Comparison of ENCODE assay signal across 1 fruit fly cellular context in genomic region chrX:2329312-2329711, dm6.
TF ChIP-seq lines count a peak whose summit lies in the region.

No protein-coding gene starts in this region.

TF ChIP-seq in whole organism, embryonic, 481 proteins besides CTCF, POLR2A, EP300 and RAD21 (continued from another document and continues in another):
- TF ChIP-seq CG2199 (GFP tag; IDR thresholded peaks at IDR 0.05; lab: Robert Waterston, UW) = 0 out of 3 replicates have a peak, but pooled peaks have one; percentile 66
- no peak for TF ChIP-seq amos (GFP tag; IDR thresholded peaks at IDR 0.05; lab: Robert Waterston, UW; ENCODE audit: partially characterized antibody)
- TF ChIP-seq Nf-YB (GFP tag; optimal IDR thresholded peaks at IDR 0.05; lab: Kevin White, UChicago) = peak; percentile 31
- no peak for TF ChIP-seq Tbp (GFP tag; optimal IDR thresholded peaks at IDR 0.05; lab: Kevin White, UChicago)
- peak; percentile 48 for TF ChIP-seq CG33213 (GFP tag; optimal IDR thresholded peaks at IDR 0.05; lab: Kevin White, UChicago)
- TF ChIP-seq exex (tag; optimal IDR thresholded peaks at IDR 0.05; lab: Kevin White, UChicago) = peak; percentile 2
- TF ChIP-seq CG6765 (GFP tag; optimal IDR thresholded peaks at IDR 0.05; lab: Kevin White, UChicago) = no peak
- no peak for TF ChIP-seq CG10274 (GFP tag; optimal IDR thresholded peaks at IDR 0.05; lab: Kevin White, UChicago)
- peak; percentile 39; the same call in 1 of the 2 replicates for TF ChIP-seq Gsc (GFP tag; IDR thresholded peaks at IDR 0.05; lab: Robert Waterston, UW)
- TF ChIP-seq CG13775 (GFP tag; optimal IDR thresholded peaks at IDR 0.05; lab: Kevin White, UChicago) = peak; percentile 56
- peak; percentile 62 for TF ChIP-seq CG2875 (GFP tag; optimal IDR thresholded peaks at IDR 0.05; lab: Kevin White, UChicago)
- TF ChIP-seq eve (GFP tag; optimal IDR thresholded peaks at IDR 0.05; lab: Kevin White, UChicago) = no peak
- TF ChIP-seq CG11696 (GFP tag; IDR thresholded peaks at IDR 0.05; lab: Robert Waterston, UW) = 0 out of 2 replicates have a peak, but pooled peaks have one; percentile 23
- TF ChIP-seq CG4820 (GFP tag; optimal IDR thresholded peaks at IDR 0.05; lab: Kevin White, UChicago) = peak; percentile 61
- peak; percentile 84 for TF ChIP-seq lilli (GFP tag; optimal IDR thresholded peaks at IDR 0.05; lab: Kevin White, UChicago)
- peak; percentile 42 for TF ChIP-seq CG1603 (tag; optimal IDR thresholded peaks at IDR 0.05; lab: Kevin White, UChicago)
- peak; percentile 53 for TF ChIP-seq CG3847 (GFP tag; IDR thresholded peaks at IDR 0.05; lab: Robert Waterston, UW)
- peak; percentile 2 for TF ChIP-seq nau (GFP tag; optimal IDR thresholded peaks at IDR 0.05; lab: Kevin White, UChicago)
- no peak for TF ChIP-seq stwl (tag; optimal IDR thresholded peaks at IDR 0.05; lab: Kevin White, UChicago)
- peak; percentile 55 for TF ChIP-seq ewg (GFP tag; optimal IDR thresholded peaks at IDR 0.05; lab: Kevin White, UChicago)
- peak; percentile 73 for TF ChIP-seq pnt (GFP tag; optimal IDR thresholded peaks at IDR 0.05; lab: Kevin White, UChicago)
- peak; percentile 90 for TF ChIP-seq row (GFP tag; IDR thresholded peaks at IDR 0.05; lab: Robert Waterston, UW)
- TF ChIP-seq sima (GFP tag; optimal IDR thresholded peaks at IDR 0.05; lab: Kevin White, UChicago) = no peak
- peak; percentile 69 to 82 for TF ChIP-seq Pdp1 (GFP tag; optimal IDR thresholded peaks at IDR 0.05; lab: Kevin White, UChicago)
- peak; percentile 81 to 88 for TF ChIP-seq dpn (GFP tag; optimal IDR thresholded peaks at IDR 0.05; lab: Kevin White, UChicago)
- peak; percentile 76 for TF ChIP-seq dmrt11E (tag; optimal IDR thresholded peaks at IDR 0.05; lab: Kevin White, UChicago)
- TF ChIP-seq CG11723 (GFP tag; optimal IDR thresholded peaks at IDR 0.05; lab: Kevin White, UChicago) = peak; percentile 36
- no peak for TF ChIP-seq tup (GFP tag; optimal IDR thresholded peaks at IDR 0.05; lab: Kevin White, UChicago)
- peak; percentile 6 for TF ChIP-seq Usf (GFP tag; optimal IDR thresholded peaks at IDR 0.05; lab: Kevin White, UChicago)
- TF ChIP-seq CG6175 (GFP tag; IDR thresholded peaks at IDR 0.05; lab: Robert Waterston, UW) = no peak
- peak; percentile 63 for TF ChIP-seq dimm (GFP tag; IDR thresholded peaks at IDR 0.05; lab: Robert Waterston, UW)
- TF ChIP-seq Myb (GFP tag; optimal IDR thresholded peaks at IDR 0.05; lab: Kevin White, UChicago) = peak; percentile 61
- peak; percentile 80 to 87 for TF ChIP-seq chif (GFP tag; optimal IDR thresholded peaks at IDR 0.05; lab: Kevin White, UChicago)
- TF ChIP-seq Ravus (GFP tag; IDR thresholded peaks at IDR 0.05; lab: Robert Waterston, UW) = no peak
- peak; percentile 37 for TF ChIP-seq eyg (GFP tag; optimal IDR thresholded peaks at IDR 0.05; lab: Kevin White, UChicago)
- TF ChIP-seq Dfd (GFP tag; optimal IDR thresholded peaks at IDR 0.05; lab: Kevin White, UChicago) = no peak
- peak; percentile 23 for TF ChIP-seq Sry-δ (GFP tag; optimal IDR thresholded peaks at IDR 0.05; lab: Kevin White, UChicago)
- TF ChIP-seq ro (GFP tag; IDR thresholded peaks at IDR 0.05; lab: Robert Waterston, UW) = peak; percentile 61; the same call in 1 of the 2 replicates
- TF ChIP-seq Aef1 (GFP tag; IDR thresholded peaks at IDR 0.05; lab: Robert Waterston, UW) = peak; percentile 57; the same call in 1 of the 3 replicates
- peak; percentile 83 for TF ChIP-seq CG30403 (GFP tag; optimal IDR thresholded peaks at IDR 0.05; lab: Kevin White, UChicago)
- TF ChIP-seq CG10209 (GFP tag; optimal IDR thresholded peaks at IDR 0.05; lab: Kevin White, UChicago) = peak; percentile 53
- no peak for TF ChIP-seq gt (GFP tag; IDR thresholded peaks at IDR 0.05; lab: Robert Waterston, UW)
- no peak for TF ChIP-seq wek (GFP tag; optimal IDR thresholded peaks at IDR 0.05; lab: Kevin White, UChicago)
- TF ChIP-seq CG12155 (GFP tag; optimal IDR thresholded peaks at IDR 0.05; lab: Kevin White, UChicago) = peak; percentile 73
- no peak for TF ChIP-seq hb (GFP tag; IDR thresholded peaks at IDR 0.05; lab: Robert Waterston, UW; ENCODE audit: partially characterized antibody)
- TF ChIP-seq CG15514 (GFP tag; optimal IDR thresholded peaks at IDR 0.05; lab: Kevin White, UChicago) = peak; percentile 26
- TF ChIP-seq CG5245 (GFP tag; optimal IDR thresholded peaks at IDR 0.05; lab: Kevin White, UChicago) = peak; percentile 51
- peak; percentile 83 for TF ChIP-seq CG13624 (GFP tag; optimal IDR thresholded peaks at IDR 0.05; lab: Kevin White, UChicago)
- no peak for TF ChIP-seq CG16779 (GFP tag; IDR thresholded peaks at IDR 0.05; lab: Robert Waterston, UW)
- no peak for TF ChIP-seq Taf1 (GFP tag; IDR thresholded peaks at IDR 0.05; lab: Robert Waterston, UW)
- peak; percentile 73 for TF ChIP-seq H2.0 (GFP tag; IDR thresholded peaks at IDR 0.05; lab: Robert Waterston, UW)
- peak; percentile 69 for TF ChIP-seq Ssrp (tag; optimal IDR thresholded peaks at IDR 0.05; lab: Kevin White, UChicago)
- TF ChIP-seq tin (GFP tag; optimal IDR thresholded peaks at IDR 0.05; lab: Kevin White, UChicago) = peak; percentile 66
- TF ChIP-seq ken (GFP tag; IDR thresholded peaks at IDR 0.05; lab: Robert Waterston, UW) = peak; percentile 78; the same call in 2 of the 3 replicates
- no peak for TF ChIP-seq cas (GFP tag; IDR thresholded peaks at IDR 0.05; lab: Robert Waterston, UW)
- peak; percentile 68 for TF ChIP-seq zf30C (GFP tag; optimal IDR thresholded peaks at IDR 0.05; lab: Kevin White, UChicago)
- TF ChIP-seq CG10147 (GFP tag; optimal IDR thresholded peaks at IDR 0.05; lab: Kevin White, UChicago) = peak; percentile 35
- peak; percentile 34 for TF ChIP-seq sd (tag; optimal IDR thresholded peaks at IDR 0.05; lab: Kevin White, UChicago)
- peak; percentile 88 for TF ChIP-seq CG14050 (GFP tag; IDR thresholded peaks at IDR 0.05; lab: Robert Waterston, UW)
- peak; percentile 54; the same call in 1 of the 2 replicates for TF ChIP-seq sim (GFP tag; IDR thresholded peaks at IDR 0.05; lab: Robert Waterston, UW)
- TF ChIP-seq scrt (GFP tag; optimal IDR thresholded peaks at IDR 0.05; lab: Kevin White, UChicago) = peak; percentile 56
- peak; percentile 65 for TF ChIP-seq CG17385 (GFP tag; optimal IDR thresholded peaks at IDR 0.05; lab: Kevin White, UChicago)
- 0 out of 2 replicates have a peak, but pooled peaks have one; percentile 20 for TF ChIP-seq Poxn (GFP tag; IDR thresholded peaks at IDR 0.05; lab: Robert Waterston, UW)
- no peak for TF ChIP-seq rib (GFP tag; IDR thresholded peaks at IDR 0.05; lab: Robert Waterston, UW)
- peak; percentile 67 for TF ChIP-seq CG18619 (GFP tag; optimal IDR thresholded peaks at IDR 0.05; lab: Kevin White, UChicago)
- TF ChIP-seq zfh1 (GFP tag; IDR thresholded peaks at IDR 0.05; lab: Robert Waterston, UW) = peak; percentile 76
- TF ChIP-seq nmo (GFP tag; optimal IDR thresholded peaks at IDR 0.05; lab: Kevin White, UChicago) = peak; percentile 81
- peak; percentile 69 for TF ChIP-seq Mrtf (GFP tag; IDR thresholded peaks at IDR 0.05; lab: Robert Waterston, UW)
- peak; percentile 67 for TF ChIP-seq CG17359 (tag; optimal IDR thresholded peaks at IDR 0.05; lab: Kevin White, UChicago)
- peak; percentile 72 for TF ChIP-seq pho (GFP tag; optimal IDR thresholded peaks at IDR 0.05; lab: Kevin White, UChicago)
- TF ChIP-seq Sry-β (GFP tag; optimal IDR thresholded peaks at IDR 0.05; lab: Kevin White, UChicago) = no peak
- no peak for TF ChIP-seq CG3995 (GFP tag; optimal IDR thresholded peaks at IDR 0.05; lab: Kevin White, UChicago)
- TF ChIP-seq CG8359 (GFP tag; optimal IDR thresholded peaks at IDR 0.05; lab: Kevin White, UChicago; ENCODE audit: borderline replicate concordance) = no peak
- TF ChIP-seq sug (tag; optimal IDR thresholded peaks at IDR 0.05; lab: Kevin White, UChicago) = no peak
- no peak for TF ChIP-seq nom (GFP tag; optimal IDR thresholded peaks at IDR 0.05; lab: Kevin White, UChicago)
- peak; percentile 46 for TF ChIP-seq cato (GFP tag; optimal IDR thresholded peaks at IDR 0.05; lab: Kevin White, UChicago; ENCODE audit: borderline replicate concordance)
- TF ChIP-seq Rfx (GFP tag; IDR thresholded peaks at IDR 0.05; lab: Robert Waterston, UW) = peak; percentile 72
- no peak for TF ChIP-seq TFAM (GFP tag; optimal IDR thresholded peaks at IDR 0.05; lab: Kevin White, UChicago)
- TF ChIP-seq Nf-YC (tag; optimal IDR thresholded peaks at IDR 0.05; lab: Kevin White, UChicago) = peak; percentile 13
- TF ChIP-seq CG34224 (GFP tag; IDR thresholded peaks at IDR 0.05; lab: Robert Waterston, UW; ENCODE audit: partially characterized antibody) = no peak
- peak; percentile 87 for TF ChIP-seq CG14014 (GFP tag; IDR thresholded peaks at IDR 0.05; lab: Robert Waterston, UW)
- TF ChIP-seq HLH4C (GFP tag; IDR thresholded peaks at IDR 0.05; lab: Robert Waterston, UW; ENCODE audit: partially characterized antibody) = no peak
- TF ChIP-seq bowl (GFP tag; IDR thresholded peaks at IDR 0.05; lab: Robert Waterston, UW) = no peak
- TF ChIP-seq sob (GFP tag; IDR thresholded peaks at IDR 0.05; lab: Robert Waterston, UW) = 0 out of 2 replicates have a peak, but pooled peaks have one; percentile 31
- peak; percentile 80 for TF ChIP-seq CG12391 (tag; optimal IDR thresholded peaks at IDR 0.05; lab: Kevin White, UChicago)
- TF ChIP-seq oc (tag; optimal IDR thresholded peaks at IDR 0.05; lab: Kevin White, UChicago) = peak; percentile 59
- TF ChIP-seq danr (GFP tag; IDR thresholded peaks at IDR 0.05; lab: Robert Waterston, UW) = no peak
- TF ChIP-seq CG4328 (GFP tag; optimal IDR thresholded peaks at IDR 0.05; lab: Kevin White, UChicago) = no peak
- TF ChIP-seq sna (GFP tag; IDR thresholded peaks at IDR 0.05; lab: Robert Waterston, UW; ENCODE audit: partially characterized antibody) = no peak
- no peak for TF ChIP-seq bbx (GFP tag; IDR thresholded peaks at IDR 0.05; lab: Robert Waterston, UW; ENCODE audit: partially characterized antibody)
- peak; percentile 69 for TF ChIP-seq CG32532 (GFP tag; IDR thresholded peaks at IDR 0.05; lab: Robert Waterston, UW)
- peak; percentile 79 for TF ChIP-seq Ptx1 (GFP tag; IDR thresholded peaks at IDR 0.05; lab: Robert Waterston, UW)
- TF ChIP-seq CG11085 (GFP tag; IDR thresholded peaks at IDR 0.05; lab: Robert Waterston, UW) = 0 out of 2 replicates have a peak, but pooled peaks have one; percentile 21
- TF ChIP-seq ttk (GFP tag; IDR thresholded peaks at IDR 0.05; lab: Robert Waterston, UW) = peak; percentile 78
- TF ChIP-seq CG14860 (GFP tag; IDR thresholded peaks at IDR 0.05; lab: Robert Waterston, UW; ENCODE audit: partially characterized antibody) = no peak
- peak; percentile 57 for TF ChIP-seq CG31441 (GFP tag; IDR thresholded peaks at IDR 0.05; lab: Robert Waterston, UW)
- peak; percentile 63 for TF ChIP-seq CG1024 (GFP tag; IDR thresholded peaks at IDR 0.05; lab: Robert Waterston, UW)
- TF ChIP-seq Mad (GFP tag; optimal IDR thresholded peaks at IDR 0.05; lab: Kevin White, UChicago) = peak; percentile 47
- TF ChIP-seq CG30431 (GFP tag; optimal IDR thresholded peaks at IDR 0.05; lab: Kevin White, UChicago) = peak; percentile 32
- no peak for TF ChIP-seq CG6654 (GFP tag; optimal IDR thresholded peaks at IDR 0.05; lab: Kevin White, UChicago)
- peak; percentile 18; the same call in 1 of the 2 replicates for TF ChIP-seq CG4360 (GFP tag; IDR thresholded peaks at IDR 0.05; lab: Robert Waterston, UW)
- TF ChIP-seq Hr39 (optimal IDR thresholded peaks at IDR 0.05; lab: Kevin White, UChicago) = no peak
- no peak for TF ChIP-seq usp (GFP tag; optimal IDR thresholded peaks at IDR 0.05; lab: Kevin White, UChicago)
- peak in 1 of 2 experiments; percentile 85 for TF ChIP-seq bsh (GFP tag; optimal IDR thresholded peaks at IDR 0.05; lab: Kevin White, UChicago)
- peak; percentile 31 for TF ChIP-seq Vsx1 (GFP tag; optimal IDR thresholded peaks at IDR 0.05; lab: Kevin White, UChicago)
- peak; percentile 4 for TF ChIP-seq emc (GFP tag; optimal IDR thresholded peaks at IDR 0.05; lab: Kevin White, UChicago)
- TF ChIP-seq otp (GFP tag; IDR thresholded peaks at IDR 0.05; lab: Robert Waterston, UW) = peak; percentile 76
- TF ChIP-seq D19A (tag; optimal IDR thresholded peaks at IDR 0.05; lab: Kevin White, UChicago) = peak; percentile 54
- TF ChIP-seq al (GFP tag; IDR thresholded peaks at IDR 0.05; lab: Robert Waterston, UW) = peak; percentile 17; the same call in 1 of the 2 replicates
- TF ChIP-seq CG43689 (GFP tag; IDR thresholded peaks at IDR 0.05; lab: Robert Waterston, UW) = 0 out of 2 replicates have a peak, but pooled peaks have one; percentile 38
- TF ChIP-seq CG4282 (GFP tag; optimal IDR thresholded peaks at IDR 0.05; lab: Kevin White, UChicago) = peak; percentile 63
- TF ChIP-seq CG15696 (tag; optimal IDR thresholded peaks at IDR 0.05; lab: Kevin White, UChicago) = no peak
- no peak for TF ChIP-seq ham (GFP tag; IDR thresholded peaks at IDR 0.05; lab: Robert Waterston, UW)
- peak; percentile 66 for TF ChIP-seq CG11247 (GFP tag; IDR thresholded peaks at IDR 0.05; lab: Robert Waterston, UW)
- peak; percentile 79 for TF ChIP-seq Mes4 (GFP tag; optimal IDR thresholded peaks at IDR 0.05; lab: Kevin White, UChicago)
- TF ChIP-seq Bteb2 (GFP tag; optimal IDR thresholded peaks at IDR 0.05; lab: Kevin White, UChicago) = peak; percentile 77
- peak; percentile 72 for TF ChIP-seq wor (GFP tag; IDR thresholded peaks at IDR 0.05; lab: Robert Waterston, UW)
- TF ChIP-seq CG14965 (GFP tag; optimal IDR thresholded peaks at IDR 0.05; lab: Kevin White, UChicago; ENCODE audit: borderline replicate concordance) = no peak
- no peak for TF ChIP-seq Dip2 (GFP tag; IDR thresholded peaks at IDR 0.05; lab: Robert Waterston, UW)
- TF ChIP-seq Spps (tag; optimal IDR thresholded peaks at IDR 0.05; lab: Kevin White, UChicago) = no peak
- TF ChIP-seq tx (GFP tag; optimal IDR thresholded peaks at IDR 0.05; lab: Kevin White, UChicago) = peak; percentile 78
- peak; percentile 33 for TF ChIP-seq CG6813 (GFP tag; optimal IDR thresholded peaks at IDR 0.05; lab: Kevin White, UChicago)
- TF ChIP-seq onecut (GFP tag; IDR thresholded peaks at IDR 0.05; lab: Robert Waterston, UW) = peak; percentile 61
- peak; percentile 28 for TF ChIP-seq CG1647 (GFP tag; optimal IDR thresholded peaks at IDR 0.05; lab: Kevin White, UChicago)
- no peak for TF ChIP-seq CG30020 (tag; optimal IDR thresholded peaks at IDR 0.05; lab: Kevin White, UChicago)
- TF ChIP-seq CG31365 (tag; optimal IDR thresholded peaks at IDR 0.05; lab: Kevin White, UChicago) = no peak
- peak; percentile 81 for TF ChIP-seq gro (GFP tag; optimal IDR thresholded peaks at IDR 0.05; lab: Kevin White, UChicago)
- TF ChIP-seq jing (GFP tag; optimal IDR thresholded peaks at IDR 0.05; lab: Kevin White, UChicago) = peak; percentile 10
- peak; percentile 84 for TF ChIP-seq CG18599 (GFP tag; optimal IDR thresholded peaks at IDR 0.05; lab: Kevin White, UChicago)
- TF ChIP-seq CG12744 (GFP tag; optimal IDR thresholded peaks at IDR 0.05; lab: Kevin White, UChicago) = peak; percentile 44
